Fruit fly (Drosophila melanogaster) whole organism, embryonic: ENCODE results near the gene CG44088.

Experiments used
- Adf1 ChIP-seq: fragments of 200-800 bp; sonication (Bioruptor generic); IDR thresholded peaks from 2 replicates; pipeline ENCODE4 v1.3.6; 2022; ENCODE audit warnings: missing biosample characterization, missing genetic modification characterization
- BtbVII ChIP-seq: fragments of 200-800 bp; sonication (Bioruptor generic); optimal IDR thresholded peaks from 3 replicates; lab custom pipeline; 2017; ENCODE audit warnings: missing biosample characterization, mild to moderate bottlenecking, missing genetic modification characterization
- CG10543 ChIP-seq: fragments of 200-800 bp; sonication (Bioruptor generic); optimal IDR thresholded peaks from 3 replicates; lab custom pipeline; 2017; ENCODE audit warnings: missing biosample characterization, mild to moderate bottlenecking, missing genetic modification characterization, moderate library complexity
- CG14050 ChIP-seq: fragments of 200-800 bp; sonication (Bioruptor generic); IDR thresholded peaks from 3 replicates; pipeline ENCODE4 v1.3.6; 2022; ENCODE audit warnings: missing biosample characterization, missing genetic modification characterization
- CG14441 ChIP-seq: fragments of 200-800 bp; sonication (Bioruptor generic); IDR thresholded peaks from 2 replicates; pipeline ENCODE4 v1.3.6; 2022; ENCODE audit warnings: missing biosample characterization, missing genetic modification characterization
- CG15514 ChIP-seq: fragments of 200-800 bp; sonication (Bioruptor generic); optimal IDR thresholded peaks from 3 replicates; lab custom pipeline; 2017; ENCODE audit warnings: missing biosample characterization, missing genetic modification characterization, mild to moderate bottlenecking, moderate library complexity, missing genetic modification reagents
- CG2116 ChIP-seq: fragments of 200-800 bp; sonication (Bioruptor generic); optimal IDR thresholded peaks from 3 replicates; lab custom pipeline; 2018; ENCODE audit warnings: missing biosample characterization, mild to moderate bottlenecking, missing genetic modification characterization
- CG2712 ChIP-seq: fragments of 200-800 bp; optimal IDR thresholded peaks from 3 replicates; lab custom pipeline; 2019; ENCODE audit warnings: missing biosample characterization, mild to moderate bottlenecking, missing genetic modification characterization, moderate library complexity
- CG31365 ChIP-seq: fragments of 200-800 bp; sonication (Bioruptor generic); optimal IDR thresholded peaks from 2 replicates; lab custom pipeline; 2018; ENCODE audit warnings: missing biosample characterization, mild to moderate bottlenecking, missing genetic modification characterization
- CG3163 ChIP-seq: fragments of 200-800 bp; sonication (Bioruptor generic); optimal IDR thresholded peaks from 3 replicates; lab custom pipeline; 2016; ENCODE audit warnings: missing biosample characterization, missing genetic modification characterization
- CG32532 ChIP-seq: fragments of 200-800 bp; sonication (Bioruptor generic); IDR thresholded peaks from 2 replicates; pipeline ENCODE4 v1.3.6; 2022; ENCODE audit warnings: missing biosample characterization, missing genetic modification characterization
- CG34224 ChIP-seq: fragments of 200-800 bp; sonication (Bioruptor generic); IDR thresholded peaks from 3 replicates; pipeline ENCODE4 v1.3.6; 2022; ENCODE audit warnings: missing biosample characterization, missing genetic modification characterization; ENCODE audit not compliant: partially characterized antibody
- CG3995 ChIP-seq: fragments of 200-800 bp; sonication (Bioruptor generic); optimal IDR thresholded peaks from 3 replicates; lab custom pipeline; 2016; ENCODE audit warnings: missing biosample characterization, missing genetic modification characterization
- CG4404 ChIP-seq: fragments of 200-800 bp; sonication (Bioruptor generic); IDR thresholded peaks from 2 replicates; pipeline ENCODE4 v1.3.6; 2022; ENCODE audit warnings: missing biosample characterization, missing genetic modification characterization
- CG6272 ChIP-seq: fragments of 200-800 bp; sonication (Bioruptor generic); IDR thresholded peaks from 2 replicates; pipeline ENCODE4 v1.3.6; 2022; ENCODE audit warnings: missing biosample characterization, missing genetic modification characterization
- CG7556 ChIP-seq: fragments of 200-800 bp; sonication (Bioruptor generic); optimal IDR thresholded peaks from 2 replicates; lab custom pipeline; 2017; ENCODE audit warnings: missing biosample characterization, mild to moderate bottlenecking, missing genetic modification characterization
- CG9797 ChIP-seq: fragments of 200-800 bp; sonication (Bioruptor generic); optimal IDR thresholded peaks from 3 replicates; lab custom pipeline; 2018; ENCODE audit warnings: missing biosample characterization, mild to moderate bottlenecking, missing genetic modification characterization
- CTCF ChIP-seq: fragments of 200-800 bp; sonication (Bioruptor generic); optimal IDR thresholded peaks from 2 replicates; lab custom pipeline; 2017; ENCODE audit warnings: missing biosample characterization, mild to moderate bottlenecking, missing genetic modification characterization, moderate library complexity
- Deaf1 ChIP-seq: fragments of 200-800 bp; optimal IDR thresholded peaks from 3 replicates; lab custom pipeline; 2019; ENCODE audit warnings: missing biosample characterization, mild to moderate bottlenecking, missing genetic modification characterization, moderate library complexity
- Dip3 ChIP-seq: fragments of 200-800 bp; sonication (Bioruptor generic); optimal IDR thresholded peaks from 3 replicates; lab custom pipeline; 2016; ENCODE audit warnings: missing biosample characterization, missing genetic modification characterization
- H2.0 ChIP-seq: fragments of 200-800 bp; sonication (Bioruptor generic); IDR thresholded peaks from 2 replicates; pipeline ENCODE4 v1.3.6; 2022; ENCODE audit warnings: missing biosample characterization, missing genetic modification characterization
- HLH4C ChIP-seq: fragments of 200-800 bp; sonication (Bioruptor generic); IDR thresholded peaks from 3 replicates; pipeline ENCODE4 v1.3.6; 2022; ENCODE audit warnings: missing biosample characterization, missing genetic modification characterization; ENCODE audit not compliant: partially characterized antibody
- Hr78 ChIP-seq, 2 experiments: fragments of 200-800 bp in 1 of 2; fragments of >200 bp in 1 of 2; sonication (Bioruptor generic) in 1 of 2; optimal IDR thresholded peaks; 2 replicates each; lab custom pipeline; 2017 to 2019; ENCODE audit warnings: missing biosample characterization in 2 of 2, missing genetic modification characterization in 2 of 2, mild to moderate bottlenecking in 1 of 2, moderate library complexity in 1 of 2
- Mad ChIP-seq: fragments of 200-800 bp; sonication (Bioruptor generic); optimal IDR thresholded peaks from 2 replicates; lab custom pipeline; 2016; ENCODE audit warnings: missing biosample characterization, missing genetic modification characterization
- Nf-YA ChIP-seq: fragments of 200-800 bp; sonication (Bioruptor generic); IDR thresholded peaks from 2 replicates; pipeline ENCODE4 v1.3.6; 2022; ENCODE audit warnings: missing biosample characterization, missing genetic modification characterization
- Ravus ChIP-seq: fragments of 200-800 bp; sonication (Bioruptor generic); IDR thresholded peaks from 2 replicates; pipeline ENCODE4 v1.3.6; 2022; ENCODE audit warnings: missing biosample characterization, missing genetic modification characterization
- dm ChIP-seq: fragments of 200-800 bp; sonication (Bioruptor generic); optimal IDR thresholded peaks from 3 replicates; lab custom pipeline; 2016; ENCODE audit warnings: missing biosample characterization, missing genetic modification characterization
- emc ChIP-seq: fragments of 200-800 bp; sonication (Bioruptor generic); optimal IDR thresholded peaks from 2 replicates; lab custom pipeline; 2016; ENCODE audit warnings: missing biosample characterization, missing genetic modification characterization
- ems ChIP-seq: fragments of 200-800 bp; sonication (Bioruptor generic); optimal IDR thresholded peaks from 3 replicates; lab custom pipeline; 2016; ENCODE audit warnings: missing biosample characterization, missing genetic modification characterization
- exex ChIP-seq: fragments of 200-800 bp; sonication (Bioruptor generic); optimal IDR thresholded peaks from 4 replicates; lab custom pipeline; 2018; ENCODE audit warnings: missing biosample characterization, mild to moderate bottlenecking, missing genetic modification characterization, moderate library complexity
- gce ChIP-seq: fragments of 200-800 bp; sonication (Bioruptor generic); IDR thresholded peaks from 3 replicates; pipeline ENCODE4 v1.3.6; 2022; ENCODE audit warnings: missing biosample characterization, missing genetic modification characterization
- grn ChIP-seq: fragments of 200-800 bp; sonication (Bioruptor generic); optimal IDR thresholded peaks from 3 replicates; lab custom pipeline; 2017; ENCODE audit warnings: missing biosample characterization, missing genetic modification characterization
- ham ChIP-seq: fragments of 200-800 bp; sonication (Bioruptor generic); IDR thresholded peaks from 2 replicates; pipeline ENCODE4 v1.3.6; 2022; ENCODE audit warnings: missing biosample characterization, missing genetic modification characterization
- jigr1 ChIP-seq: fragments of 200-800 bp; sonication (Bioruptor generic); IDR thresholded peaks from 3 replicates; pipeline ENCODE4 v1.3.6; 2022; ENCODE audit warnings: missing biosample characterization, missing genetic modification characterization
- lola ChIP-seq, 3 experiments: fragments of >200 bp in 2 of 3; fragments of 200-800 bp in 1 of 3; sonication (Bioruptor generic) in 1 of 3; optimal IDR thresholded peaks; 2 replicates each; lab custom pipeline; 2017 to 2019; ENCODE audit warnings: missing biosample characterization in 3 of 3, missing genetic modification characterization in 3 of 3, mild to moderate bottlenecking in 1 of 3, moderate library complexity in 1 of 3
- lov ChIP-seq, 2 experiments: fragments of 200-800 bp in 1 of 2; fragments of >200 bp in 1 of 2; sonication (Bioruptor generic) in 1 of 2; IDR thresholded peaks in 1 of 2; optimal IDR thresholded peaks in 1 of 2; 2 replicates in 1 of 2; 3 replicates in 1 of 2; pipeline versions ENCODE4 v1.3.6 to Lab custom; 2017 to 2022; ENCODE audit warnings: missing biosample characterization in 1 of 2, missing genetic modification characterization in 1 of 2
- nerfin-2 ChIP-seq: fragments of 200-800 bp; sonication (Bioruptor generic); IDR thresholded peaks from 2 replicates; pipeline ENCODE4 v1.3.6; 2022; ENCODE audit warnings: missing biosample characterization, missing genetic modification characterization; ENCODE audit not compliant: partially characterized antibody
- pum ChIP-seq: fragments of 200-800 bp; sonication (Bioruptor generic); optimal IDR thresholded peaks from 2 replicates; lab custom pipeline; 2016; ENCODE audit warnings: missing biosample characterization, missing genetic modification characterization
- pzg ChIP-seq: fragments of 200-800 bp; sonication (Bioruptor generic); optimal IDR thresholded peaks from 3 replicates; lab custom pipeline; 2018; ENCODE audit warnings: missing biosample characterization, mild to moderate bottlenecking, missing genetic modification characterization, moderate library complexity
- row ChIP-seq: fragments of 200-800 bp; sonication (Bioruptor generic); IDR thresholded peaks from 3 replicates; pipeline ENCODE4 v1.3.6; 2022; ENCODE audit warnings: missing biosample characterization, missing genetic modification characterization
- run ChIP-seq: fragments of 200-800 bp; sonication (Bioruptor generic); optimal IDR thresholded peaks from 3 replicates; lab custom pipeline; 2018; ENCODE audit warnings: missing biosample characterization, mild to moderate bottlenecking, missing genetic modification characterization
- sens ChIP-seq: fragments of 200-800 bp; sonication (Bioruptor generic); peaks from one replicate; lab custom pipeline; 2016; ENCODE audit warnings: missing biosample characterization, missing genetic modification characterization
- ssp ChIP-seq: fragments of 200-800 bp; sonication (Bioruptor generic); IDR thresholded peaks from 2 replicates; pipeline ENCODE4 v1.3.6; 2022; ENCODE audit warnings: missing biosample characterization, missing genetic modification characterization
- tgo ChIP-seq: fragments of 200-800 bp; sonication (Bioruptor generic); IDR thresholded peaks from 3 replicates; pipeline ENCODE4 v1.3.6; 2022; ENCODE audit warnings: missing biosample characterization, missing genetic modification characterization
- tna ChIP-seq: fragments of 200-800 bp; sonication (Bioruptor generic); IDR thresholded peaks from 2 replicates; pipeline ENCODE4 v1.3.6; 2022; ENCODE audit warnings: missing biosample characterization, missing genetic modification characterization; ENCODE audit not compliant: partially characterized antibody
- trh ChIP-seq: fragments of 200-800 bp; sonication (Bioruptor generic); optimal IDR thresholded peaks from 2 replicates; lab custom pipeline; 2016; ENCODE audit warnings: missing biosample characterization, missing genetic modification characterization
- unc-4 ChIP-seq: fragments of 200-800 bp; sonication (Bioruptor generic); IDR thresholded peaks from 2 replicates; pipeline ENCODE4 v1.3.6; 2022; ENCODE audit warnings: missing biosample characterization, missing genetic modification characterization; ENCODE audit not compliant: partially characterized antibody
- vfl ChIP-seq: fragments of 200-800 bp; sonication (Bioruptor generic); optimal IDR thresholded peaks from 2 replicates; lab custom pipeline; 2016; ENCODE audit warnings: missing biosample characterization, missing genetic modification characterization

Gene CG44088

dm6 chr3R:4813172-4813716, 38.4 kb upstream of the CG44088 start (continued):
- TF ChIP-seq CG4404 (peak; percentile 36; the same call in 1 of the 2 replicates), trh (GFP tag; lab: Kevin White, UChicago) (no peak), Nf-YA (peak; percentile 49), HLH4C (GFP tag; lab: Robert Waterston, UW) (peak; percentile 55), Adf1 (peak; percentile 11; the same call in 1 of the 2 replicates), BtbVII (GFP tag; lab: Kevin White, UChicago) (peak; percentile 77), vfl (GFP tag; lab: Kevin White, UChicago) (no peak), CG9797 (GFP tag; lab: Kevin White, UChicago) (peak; percentile 35), tgo (GFP tag; lab: Robert Waterston, UW) (0 out of 3 replicates have a peak, but pooled peaks have one; percentile 39), CG3163 (GFP tag; lab: Kevin White, UChicago) (peak; percentile 44), gce (GFP tag; lab: Robert Waterston, UW) (peak; percentile 68; the same call in 1 of the 3 replicates), ems (GFP tag; lab: Kevin White, UChicago) (no peak), pum (GFP tag; lab: Kevin White, UChicago) (no peak), grn (GFP tag; lab: Kevin White, UChicago) (peak; percentile 51), CG31365 (tag; lab: Kevin White, UChicago) (peak; percentile 50)
- TF ChIP-seq, all 482 proteins: peak for 316

DNA sequence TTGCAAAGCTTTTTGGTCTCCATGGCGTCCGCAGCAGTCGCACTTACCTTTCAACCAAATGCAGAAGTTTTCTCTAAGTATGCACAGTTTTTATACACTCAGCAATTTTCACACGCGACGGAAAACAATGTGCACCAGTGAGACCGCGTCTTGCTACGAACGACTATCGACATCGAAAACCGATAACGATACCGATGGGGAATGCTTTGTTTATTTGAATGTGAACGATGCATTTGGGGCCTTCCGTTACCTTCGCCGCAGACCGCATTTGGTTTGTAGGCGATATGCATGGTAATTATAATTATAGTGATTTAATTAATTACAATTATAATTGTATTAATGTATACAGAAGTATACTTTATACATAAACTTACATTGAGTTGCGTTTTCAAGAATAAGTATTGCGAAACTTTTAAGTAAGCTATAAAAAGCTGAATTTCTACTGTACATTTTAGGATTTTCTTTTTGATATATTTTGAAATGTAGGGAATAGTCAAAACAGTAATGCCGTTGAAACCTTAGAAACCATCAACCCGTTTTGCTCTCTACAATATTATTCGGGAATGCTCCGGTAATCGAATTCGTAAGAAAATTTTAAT, 37.2 kb upstream of the CG44088 start, which contains the start of the genes Hus1-like and ctrip:
Hus1-like (minus strand) TSS at position 161 of the 599 bp plus-strand sequence.
ctrip (minus strand) TSS at position 161 of the 599 bp plus-strand sequence.
- TF ChIP-seq CG10543 (GFP tag; lab: Kevin White, UChicago) (peak; percentile 2), CG6272 (GFP tag; lab: Robert Waterston, UW) (peak; percentile 47; the same call in 1 of the 2 replicates), CG14441 (GFP tag; lab: Robert Waterston, UW) (0 out of 2 replicates have a peak, but pooled peaks have one; percentile 5), CG7556 (no peak), H2.0 (GFP tag; lab: Robert Waterston, UW) (peak; percentile 26; the same call in 1 of the 2 replicates), lola (GFP tag; optimal IDR thresholded peaks at IDR 0.05; lab: Kevin White, UChicago) (no peak), Ravus (GFP tag; lab: Robert Waterston, UW) (no peak), ssp (GFP tag; lab: Robert Waterston, UW) (peak; percentile 95), CG32532 (GFP tag; lab: Robert Waterston, UW) (peak; percentile 28; the same call in 1 of the 2 replicates), pzg (GFP tag; lab: Kevin White, UChicago) (peak; percentile 63), emc (GFP tag; lab: Kevin White, UChicago) (no peak), row (GFP tag; lab: Robert Waterston, UW) (peak; percentile 83), CG34224 (GFP tag; lab: Robert Waterston, UW) (peak; percentile 54), CTCF (GFP tag; lab: Kevin White, UChicago) (no peak), exex (tag; lab: Kevin White, UChicago) (no peak), ham (GFP tag; lab: Robert Waterston, UW) (no peak), CG14050 (GFP tag; lab: Robert Waterston, UW) (no peak), sens (GFP tag; lab: Kevin White, UChicago) (peak; percentile 35), run (tag; lab: Kevin White, UChicago) (no peak), nerfin-2 (peak; percentile 51), CG2116 (GFP tag; lab: Kevin White, UChicago) (peak; percentile 45), dm (GFP tag; lab: Kevin White, UChicago) (peak; percentile 49), trh (GFP tag; lab: Kevin White, UChicago) (no peak), tna (GFP tag; lab: Robert Waterston, UW) (peak; percentile 54), Deaf1 (tag; lab: Kevin White, UChicago) (peak; percentile 42), Hr78 (GFP tag; optimal IDR thresholded peaks at IDR 0.05; lab: Kevin White, UChicago) (no peak), CG2712 (tag; lab: Kevin White, UChicago) (peak; percentile 48), jigr1 (GFP tag; lab: Robert Waterston, UW) (no peak), unc-4 (GFP tag; lab: Robert Waterston, UW) (peak; percentile 58), lov (optimal IDR thresholded peaks at IDR 0.05; lab: Kevin White, UChicago) (no peak), lov (GFP tag; IDR thresholded peaks at IDR 0.05; lab: Robert Waterston, UW) (no peak), CG3995 (GFP tag; lab: Kevin White, UChicago) (peak; percentile 54), Dip3 (GFP tag; lab: Kevin White, UChicago) (no peak), Mad (no peak), CG15514 (GFP tag; lab: Kevin White, UChicago) (peak; percentile 50)
